Worm (Caenorhabditis elegans): ENCODE results near the gene casy-1.

The casy-1 gene

ce11 chrII:5957803-5958367 is 1.4 kb upstream of the casy-1 start:
- TF ChIP-seq ztf-11 (tag; optimal IDR thresholded peaks at IDR 0.05) = no peak
- TF ChIP-seq nhr-21 (tag; optimal IDR thresholded peaks at IDR 0.05) = no peak
- peak; percentile 13 for TF ChIP-seq C34F6.9 (tag; optimal IDR thresholded peaks at IDR 0.05)
- TF ChIP-seq egl-27 (tag; optimal IDR thresholded peaks at IDR 0.05) = no peak
- no peak for TF ChIP-seq nhr-25 (tag; optimal IDR thresholded peaks at IDR 0.05)
- no peak for TF ChIP-seq zag-1 (tag; optimal IDR thresholded peaks at IDR 0.05)

DNA sequence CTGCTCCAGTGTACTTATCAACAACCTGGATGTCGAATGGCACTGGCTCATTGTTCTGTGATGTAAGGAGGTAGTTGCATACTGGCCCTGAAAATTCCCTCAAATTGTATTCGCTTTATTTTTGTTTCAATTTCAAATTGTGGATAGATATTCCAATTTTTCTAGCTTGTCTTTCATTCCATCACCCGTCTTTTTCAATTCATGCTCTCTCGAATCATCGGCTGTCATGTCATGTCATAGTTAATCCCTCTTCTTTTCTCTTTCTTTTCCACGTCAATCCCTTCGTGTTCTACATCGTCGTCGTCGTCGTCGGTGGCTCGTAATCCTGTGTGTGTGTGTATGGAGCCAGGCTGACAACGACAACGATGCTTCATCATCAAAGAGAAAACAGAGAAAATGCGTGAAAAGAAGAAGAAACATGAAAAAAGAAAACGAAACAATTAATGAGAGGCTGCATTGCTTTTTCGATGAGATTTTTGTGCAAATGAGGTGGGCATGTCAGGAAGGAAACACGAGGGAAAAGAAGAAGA is 780 bp downstream of the casy-1 start:
- TF ChIP-seq aly-2 (tag; optimal IDR thresholded peaks at IDR 0.05) (no peak), nhr-129 (tag; optimal IDR thresholded peaks at IDR 0.05) (peak; percentile 26), unc-55 (GFP tag; optimal IDR thresholded peaks at IDR 0.05) (peak; percentile 77), elt-1 (tag; optimal IDR thresholded peaks at IDR 0.05) (no peak), nhr-21 (tag; optimal IDR thresholded peaks at IDR 0.05) (no peak), lsy-2 (tag; optimal IDR thresholded peaks at IDR 0.05) (peak in 1 of 2 experiments; percentile 2), crh-2 (tag; optimal IDR thresholded peaks at IDR 0.05) (peak; percentile 0), C34F6.9 (tag; optimal IDR thresholded peaks at IDR 0.05) (peak; percentile 21), nhr-77 (tag; optimal IDR thresholded peaks at IDR 0.05) (no peak)

ce11 chrII:5952214-5952613 is 4.3 kb downstream of the casy-1 start:
- no peak for TF ChIP-seq ama-1 (optimal IDR thresholded peaks at IDR 0.05)
- peak; percentile 13 for TF ChIP-seq nhr-129 (tag; optimal IDR thresholded peaks at IDR 0.05)
- TF ChIP-seq zag-1 (tag; optimal IDR thresholded peaks at IDR 0.05) = no peak
- no peak for TF ChIP-seq ceh-82 (tag; optimal IDR thresholded peaks at IDR 0.05)
- peak in 1 of 2 experiments; percentile 39 for TF ChIP-seq lsy-2 (tag; optimal IDR thresholded peaks at IDR 0.05)
- TF ChIP-seq unc-62 (GFP tag; optimal IDR thresholded peaks at IDR 0.05) = no peak
- no peak for TF ChIP-seq nhr-6 (tag; optimal IDR thresholded peaks at IDR 0.05)
- no peak for TF ChIP-seq ztf-11 (tag; optimal IDR thresholded peaks at IDR 0.05)
- no peak for TF ChIP-seq unc-39 (tag; optimal IDR thresholded peaks at IDR 0.05)
- peak; percentile 32 for TF ChIP-seq sma-9 (GFP tag; optimal IDR thresholded peaks at IDR 0.05)
- no peak for TF ChIP-seq sma-9 (tag; optimal IDR thresholded peaks at IDR 0.05)
- no peak for TF ChIP-seq nhr-10 (tag; optimal IDR thresholded peaks at IDR 0.05)
- TF ChIP-seq mab-5 (tag; optimal IDR thresholded peaks at IDR 0.05) = peak; percentile 28

DNA sequence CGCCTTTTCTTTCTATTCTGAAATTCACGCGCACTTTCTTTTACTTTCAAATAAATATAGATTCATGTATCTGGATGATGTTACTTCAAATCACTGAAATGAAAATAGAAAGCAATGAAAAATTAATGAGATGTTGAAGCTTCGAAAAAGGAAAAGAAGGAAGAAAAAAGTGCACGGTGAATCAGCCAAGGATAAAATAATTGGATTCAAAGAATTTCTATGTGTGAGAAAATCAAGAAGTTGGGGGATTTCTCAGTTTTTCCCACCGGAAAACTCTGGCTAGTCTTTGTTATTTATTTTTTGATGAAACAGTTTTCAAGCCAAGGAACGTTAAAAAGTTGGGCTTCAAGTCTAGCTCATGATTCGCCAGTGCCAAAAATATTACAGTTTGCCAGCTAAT is 4.7 kb downstream of the casy-1 start:
- TF ChIP-seq ZK546.5 (tag; optimal IDR thresholded peaks at IDR 0.05) = no peak
- TF ChIP-seq elt-3 (tag; optimal IDR thresholded peaks at IDR 0.05) = no peak
- no peak for TF ChIP-seq ztf-1 (GFP tag; conservative IDR thresholded peaks at IDR 0.05)
- TF ChIP-seq crh-2 (tag; optimal IDR thresholded peaks at IDR 0.05) = no peak
- TF ChIP-seq ceh-16 (tag; optimal IDR thresholded peaks at IDR 0.05) = no peak
- TF ChIP-seq nhr-129 (tag; optimal IDR thresholded peaks at IDR 0.05) = no peak
- TF ChIP-seq aly-2 (tag; optimal IDR thresholded peaks at IDR 0.05) = no peak
- TF ChIP-seq sma-3 (GFP tag; optimal IDR thresholded peaks at IDR 0.05) = no peak
- TF ChIP-seq peb-1 (tag; optimal IDR thresholded peaks at IDR 0.05) = no peak
- no peak for TF ChIP-seq unc-55 (GFP tag; optimal IDR thresholded peaks at IDR 0.05)
- TF ChIP-seq fos-1 (tag; optimal IDR thresholded peaks at IDR 0.05) = no peak
- TF ChIP-seq R02D3.7 (tag; optimal IDR thresholded peaks at IDR 0.05) = no peak
- TF ChIP-seq nhr-12 (tag; optimal IDR thresholded peaks at IDR 0.05) = no peak

DNA sequence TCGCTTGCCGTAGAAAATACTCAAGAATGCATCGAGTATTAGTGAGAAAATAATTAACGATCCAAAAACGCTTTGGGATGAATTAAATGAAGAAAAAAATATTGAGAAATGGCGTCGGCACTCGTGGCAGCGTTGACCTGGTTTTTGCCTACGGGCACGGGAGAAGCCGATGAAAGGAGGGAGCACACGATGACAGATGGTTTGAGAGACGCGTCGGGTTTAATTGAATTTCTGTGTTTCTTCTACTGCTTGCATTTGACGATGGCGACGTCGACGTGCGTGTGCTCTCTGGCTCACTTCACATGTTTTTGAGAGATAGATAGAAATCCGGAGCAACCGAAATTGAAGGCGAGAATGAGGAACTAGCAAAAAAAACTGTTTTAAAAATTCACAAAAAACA is 5.8 kb downstream of the casy-1 start:
- TF ChIP-seq ama-1 (optimal IDR thresholded peaks at IDR 0.05) (no peak), lin-39 (tag; optimal IDR thresholded peaks at IDR 0.05) (no peak), peb-1 (tag; optimal IDR thresholded peaks at IDR 0.05) (no peak), crh-2 (tag; optimal IDR thresholded peaks at IDR 0.05) (no peak), nhr-11 (tag; optimal IDR thresholded peaks at IDR 0.05) (no peak), blmp-1 (tag; optimal IDR thresholded peaks at IDR 0.05; ENCODE audit: insufficient read depth) (no peak), ztf-11 (tag; optimal IDR thresholded peaks at IDR 0.05) (no peak), mbf-1 (tag; optimal IDR thresholded peaks at IDR 0.05) (no peak), sma-9 (GFP tag; optimal IDR thresholded peaks at IDR 0.05) (no peak), sma-9 (tag; optimal IDR thresholded peaks at IDR 0.05) (no peak), nhr-10 (tag; optimal IDR thresholded peaks at IDR 0.05) (no peak), lin-11 (tag; optimal IDR thresholded peaks at IDR 0.05) (no peak), ztf-4 (tag; optimal IDR thresholded peaks at IDR 0.05) (no peak), snpc-4 (tag; optimal IDR thresholded peaks at IDR 0.05) (no peak)
